Worm (Caenorhabditis elegans) whole organism, L2 larva: ENCODE data around the gene spin-4.

Experiments
- C34F6.9 ChIP-seq: fragments of 150-350 bp; optimal IDR thresholded peaks from 2 replicates; lab custom pipeline; 2014; ENCODE audit warnings: missing biosample characterization, missing genetic modification characterization
- R02D3.7 ChIP-seq: fragments of 150-350 bp; optimal IDR thresholded peaks from 2 replicates; lab custom pipeline; 2014; ENCODE audit warnings: missing biosample characterization, missing genetic modification characterization
- Y55F3AM.14 ChIP-seq: fragments of 200-800 bp; sonication (Bioruptor generic); optimal IDR thresholded peaks from 2 replicates; lab custom pipeline; 2018; ENCODE audit warnings: mild to moderate bottlenecking, missing genetic modification characterization, missing compliant biosample characterization
- ZK546.5 ChIP-seq: sonication (generic microtip); optimal IDR thresholded peaks from 2 replicates; lab custom pipeline; 2017; ENCODE audit warnings: missing biosample characterization, missing genetic modification characterization
- alr-1 ChIP-seq: fragments of 150-350 bp; optimal IDR thresholded peaks from 2 replicates; lab custom pipeline; 2014; ENCODE audit warnings: missing biosample characterization, missing genetic modification characterization
- aly-2 ChIP-seq: fragments of 150-350 bp; optimal IDR thresholded peaks from 2 replicates; lab custom pipeline; 2014; ENCODE audit warnings: missing biosample characterization, missing genetic modification characterization
- ama-1 ChIP-seq: fragments of 150-350 bp; optimal IDR thresholded peaks from 2 replicates; lab custom pipeline; 2018; ENCODE audit warnings: inconsistent platforms
- ceh-16 ChIP-seq: fragments of 150-350 bp; optimal IDR thresholded peaks from 2 replicates; lab custom pipeline; 2014; ENCODE audit warnings: missing biosample characterization, missing genetic modification characterization
- ceh-82 ChIP-seq: fragments of 150-350 bp; optimal IDR thresholded peaks from 2 replicates; lab custom pipeline; 2014; ENCODE audit warnings: missing biosample characterization, missing genetic modification characterization
- crh-2 ChIP-seq: sonication (generic microtip); optimal IDR thresholded peaks from 2 replicates; lab custom pipeline; 2017; ENCODE audit warnings: missing biosample characterization, missing genetic modification characterization
- dmd-4 ChIP-seq: sonication (generic microtip); optimal IDR thresholded peaks from 2 replicates; lab custom pipeline; 2017; ENCODE audit warnings: missing biosample characterization, missing genetic modification characterization
- egl-27 ChIP-seq: sonication (generic microtip); optimal IDR thresholded peaks from 3 replicates; lab custom pipeline; 2017; ENCODE audit warnings: missing biosample characterization, missing genetic modification reagents, missing genetic modification characterization
- elt-1 ChIP-seq: fragments of 150-350 bp; optimal IDR thresholded peaks from 2 replicates; lab custom pipeline; 2014; ENCODE audit warnings: missing biosample characterization, missing genetic modification characterization
- elt-3 ChIP-seq: sonication (generic microtip); optimal IDR thresholded peaks from 2 replicates; lab custom pipeline; 2017; ENCODE audit warnings: missing biosample characterization, missing genetic modification characterization
- fos-1 ChIP-seq: fragments of 150-350 bp; optimal IDR thresholded peaks from 2 replicates; lab custom pipeline; 2014; ENCODE audit warnings: missing biosample characterization, missing genetic modification characterization
- gmeb-1 ChIP-seq: fragments of 150-350 bp; optimal IDR thresholded peaks from 2 replicates; lab custom pipeline; 2014; ENCODE audit warnings: missing biosample characterization, missing genetic modification characterization
- lin-11 ChIP-seq: fragments of 150-350 bp; sonication (generic microtip); optimal IDR thresholded peaks from 2 replicates; lab custom pipeline; 2014; ENCODE audit warnings: missing biosample characterization, missing genetic modification characterization, inconsistent platforms, mixed read lengths
- lin-13 ChIP-seq: fragments of 150-350 bp; optimal IDR thresholded peaks from 2 replicates; lab custom pipeline; 2014; ENCODE audit warnings: missing biosample characterization, missing genetic modification reagents, missing genetic modification characterization
- lin-39 ChIP-seq: fragments of 150-350 bp; optimal IDR thresholded peaks from 2 replicates; lab custom pipeline; 2014; ENCODE audit warnings: missing biosample characterization, missing genetic modification reagents, missing genetic modification characterization
- lsy-2 ChIP-seq, 2 experiments: fragments of 150-350 bp in 1 of 2; sonication (generic microtip) in 1 of 2; optimal IDR thresholded peaks; 2 replicates each; lab custom pipeline; 2014 to 2017; ENCODE audit warnings: missing biosample characterization in 2 of 2, missing genetic modification characterization in 2 of 2
- mab-5 ChIP-seq: fragments of 150-350 bp; optimal IDR thresholded peaks from 2 replicates; lab custom pipeline; 2014; ENCODE audit warnings: missing biosample characterization, missing genetic modification characterization
- mbf-1 ChIP-seq: sonication (generic microtip); optimal IDR thresholded peaks from 2 replicates; lab custom pipeline; 2017; ENCODE audit warnings: missing biosample characterization, missing genetic modification characterization
- mdl-1 ChIP-seq, 2 experiments: fragments of 150-350 bp in 1 of 2; sonication (generic microtip) in 1 of 2; optimal IDR thresholded peaks; 2 replicates each; lab custom pipeline; 2017; ENCODE audit warnings: missing biosample characterization in 2 of 2, missing genetic modification characterization in 2 of 2
- nhr-10 ChIP-seq: sonication (generic microtip); optimal IDR thresholded peaks from 2 replicates; lab custom pipeline; 2017; ENCODE audit warnings: missing biosample characterization, missing genetic modification characterization
- nhr-11 ChIP-seq: fragments of 150-350 bp; optimal IDR thresholded peaks from 2 replicates; lab custom pipeline; 2014; ENCODE audit warnings: missing biosample characterization, missing genetic modification characterization
- nhr-12 ChIP-seq: fragments of 150-350 bp; optimal IDR thresholded peaks from 2 replicates; lab custom pipeline; 2014; ENCODE audit warnings: missing biosample characterization, missing genetic modification characterization
- nhr-129 ChIP-seq: fragments of 150-350 bp; optimal IDR thresholded peaks from 2 replicates; lab custom pipeline; 2014; ENCODE audit warnings: missing biosample characterization, missing genetic modification characterization
- nhr-21 ChIP-seq: fragments of 150-350 bp; optimal IDR thresholded peaks from 2 replicates; lab custom pipeline; 2014; ENCODE audit warnings: missing biosample characterization, missing genetic modification characterization
- nhr-23 ChIP-seq: fragments of 150-350 bp; optimal IDR thresholded peaks from 2 replicates; lab custom pipeline; 2014; ENCODE audit warnings: missing biosample characterization, missing genetic modification reagents, missing genetic modification characterization
- nhr-237 ChIP-seq: fragments of 150-350 bp; optimal IDR thresholded peaks from 2 replicates; lab custom pipeline; 2014; ENCODE audit warnings: missing biosample characterization, missing genetic modification characterization
- nhr-25 ChIP-seq: fragments of 150-350 bp; sonication (generic microtip); optimal IDR thresholded peaks from 3 replicates; lab custom pipeline; 2014; ENCODE audit warnings: missing biosample characterization, missing genetic modification characterization
- nhr-6 ChIP-seq: fragments of 150-350 bp; optimal IDR thresholded peaks from 2 replicates; lab custom pipeline; 2014; ENCODE audit warnings: missing biosample characterization, missing genetic modification characterization
- nhr-77 ChIP-seq: fragments of 150-350 bp; optimal IDR thresholded peaks from 2 replicates; lab custom pipeline; 2014; ENCODE audit warnings: missing biosample characterization, missing genetic modification characterization
- sem-4 ChIP-seq: fragments of 150-350 bp; optimal IDR thresholded peaks from 2 replicates; lab custom pipeline; 2014; ENCODE audit warnings: missing biosample characterization, missing genetic modification reagents, missing genetic modification characterization
- skn-1 ChIP-seq: sonication (generic microtip); optimal IDR thresholded peaks from 2 replicates; lab custom pipeline; 2017; ENCODE audit warnings: missing biosample characterization, missing genetic modification characterization
- sma-3 ChIP-seq: sonication (generic microtip); optimal IDR thresholded peaks from 2 replicates; lab custom pipeline; 2016; ENCODE audit warnings: missing genetic modification reagents, missing genetic modification characterization, missing compliant biosample characterization
- sma-9 ChIP-seq, 2 experiments: fragments of 150-350 bp in 1 of 2; sonication (generic microtip) in 1 of 2; optimal IDR thresholded peaks; 2 replicates each; lab custom pipeline; 2014 to 2016; ENCODE audit warnings: missing genetic modification characterization in 2 of 2, mild to moderate bottlenecking in 1 of 2, missing biosample characterization in 1 of 2, missing compliant biosample characterization in 1 of 2, missing genetic modification reagents in 1 of 2, moderate library complexity in 1 of 2
- snpc-4 ChIP-seq: fragments of 150-350 bp; optimal IDR thresholded peaks from 2 replicates; lab custom pipeline; 2014; ENCODE audit warnings: missing biosample characterization, missing genetic modification characterization
- unc-39 ChIP-seq: fragments of 150-350 bp; optimal IDR thresholded peaks from 2 replicates; lab custom pipeline; 2014; ENCODE audit warnings: missing biosample characterization, missing genetic modification characterization
- unc-55 ChIP-seq: fragments of 150-350 bp; sonication (generic microtip); optimal IDR thresholded peaks from 3 replicates; lab custom pipeline; 2014; ENCODE audit warnings: missing biosample characterization, missing genetic modification reagents, missing genetic modification characterization
- unc-62 ChIP-seq: fragments of 150-350 bp; optimal IDR thresholded peaks from 2 replicates; lab custom pipeline; 2014; ENCODE audit warnings: missing biosample characterization, missing genetic modification reagents, missing genetic modification characterization
- zag-1 ChIP-seq: fragments of 150-350 bp; optimal IDR thresholded peaks from 2 replicates; lab custom pipeline; 2014; ENCODE audit warnings: missing biosample characterization, missing genetic modification characterization
- ztf-1 ChIP-seq: fragments of 200-800 bp; sonication (Bioruptor generic); conservative IDR thresholded peaks from 2 replicates; pipeline ENCODE4 v1.3.6; 2022; ENCODE audit warnings: missing genetic modification characterization, missing compliant biosample characterization
- ztf-11 ChIP-seq: sonication (generic microtip); optimal IDR thresholded peaks from 2 replicates; lab custom pipeline; 2017; ENCODE audit warnings: missing biosample characterization, missing genetic modification characterization
- ztf-4 ChIP-seq: fragments of 150-350 bp; optimal IDR thresholded peaks from 2 replicates; lab custom pipeline; 2014; ENCODE audit warnings: missing biosample characterization, missing genetic modification characterization

spin-4 gene

ce11 chrIII:12711217-12711616, 23.1 kb downstream of the spin-4 start, which contains the start of gene hut-1:
hut-1 (plus strand) TSS chrIII:12711560.
- TF ChIP-seq elt-1 (tag; lab: Kevin White, UChicago): no peak
- no peak for TF ChIP-seq nhr-11 (tag; lab: Kevin White, UChicago)
- peak; percentile 70 for TF ChIP-seq nhr-129 (tag; lab: Kevin White, UChicago)
- TF ChIP-seq C34F6.9 (tag; lab: Kevin White, UChicago): peak; percentile 67
- peak; percentile 23 for TF ChIP-seq ama-1 (lab: Kevin White, UChicago)
- TF ChIP-seq elt-3: no peak
- TF ChIP-seq nhr-6 (tag; lab: Kevin White, UChicago): no peak
- peak; percentile 25 for TF ChIP-seq sma-3 (GFP tag; lab: Kevin White, UChicago)
- no peak for TF ChIP-seq unc-62 (GFP tag; lab: Kevin White, UChicago)
- no peak for TF ChIP-seq nhr-237
- no peak for TF ChIP-seq lin-11
- TF ChIP-seq crh-2 (tag; lab: Kevin White, UChicago): peak; percentile 54
- no peak for TF ChIP-seq dmd-4 (tag; lab: Kevin White, UChicago)
- TF ChIP-seq lsy-2 (tag; optimal IDR thresholded peaks at IDR 0.05; lab: Kevin White, UChicago): peak in 1 of 2 experiments; percentile 68
- no peak for TF ChIP-seq Y55F3AM.14 (GFP tag; lab: Kevin White, UChicago)
- no peak for TF ChIP-seq ztf-1 (GFP tag; lab: Robert Waterston, UW)
- peak; percentile 60 for TF ChIP-seq lin-13 (GFP tag; lab: Kevin White, UChicago)
- no peak for TF ChIP-seq aly-2
- TF ChIP-seq fos-1: no peak
- TF ChIP-seq nhr-12 (tag; lab: Kevin White, UChicago): no peak
- TF ChIP-seq ztf-11 (tag; lab: Kevin White, UChicago): no peak
- TF ChIP-seq alr-1: no peak
- TF ChIP-seq nhr-77 (tag; lab: Kevin White, UChicago): no peak
- no peak for TF ChIP-seq sma-9 (GFP tag; optimal IDR thresholded peaks at IDR 0.05; lab: Kevin White, UChicago)
- no peak for TF ChIP-seq sma-9 (tag; optimal IDR thresholded peaks at IDR 0.05; lab: Kevin White, UChicago)
- peak; percentile 70 for TF ChIP-seq gmeb-1
- TF ChIP-seq egl-27 (tag; lab: Kevin White, UChicago): no peak
- TF ChIP-seq nhr-25 (tag; lab: Kevin White, UChicago): peak; percentile 2
- TF ChIP-seq sem-4 (tag; lab: Kevin White, UChicago): peak; percentile 59
- TF ChIP-seq unc-39: no peak
- TF ChIP-seq skn-1 (tag; lab: Kevin White, UChicago): no peak
- no peak for TF ChIP-seq snpc-4 (tag; lab: Kevin White, UChicago)
- TF ChIP-seq ceh-82 (tag; lab: Kevin White, UChicago): no peak
- peak; percentile 84 for TF ChIP-seq unc-55
- TF ChIP-seq mdl-1 (tag; optimal IDR thresholded peaks at IDR 0.05; lab: Kevin White, UChicago): no peak

ce11 chrIII:12711682-12712081, 23.6 kb downstream of the spin-4 start:
- no peak for TF ChIP-seq nhr-25 (tag; lab: Kevin White, UChicago)
- TF ChIP-seq elt-3: no peak
- no peak for TF ChIP-seq fos-1
- no peak for TF ChIP-seq R02D3.7 (tag; lab: Kevin White, UChicago)
- no peak for TF ChIP-seq ZK546.5 (tag; lab: Kevin White, UChicago)
- no peak for TF ChIP-seq gmeb-1
- no peak for TF ChIP-seq ztf-1 (GFP tag; lab: Robert Waterston, UW)
- no peak for TF ChIP-seq lin-39 (tag; lab: Kevin White, UChicago)
- no peak for TF ChIP-seq unc-39
- TF ChIP-seq nhr-12 (tag; lab: Kevin White, UChicago): no peak
- TF ChIP-seq ceh-16 (tag; lab: Kevin White, UChicago): no peak
- TF ChIP-seq Y55F3AM.14 (GFP tag; lab: Kevin White, UChicago): no peak
- TF ChIP-seq aly-2: no peak
- no peak for TF ChIP-seq ama-1 (lab: Kevin White, UChicago)
- TF ChIP-seq nhr-77 (tag; lab: Kevin White, UChicago): no peak
- no peak for TF ChIP-seq snpc-4 (tag; lab: Kevin White, UChicago)
- TF ChIP-seq ceh-82 (tag; lab: Kevin White, UChicago): no peak
- no peak for TF ChIP-seq crh-2 (tag; lab: Kevin White, UChicago)

- TF ChIP-seq R02D3.7 (tag; lab: Kevin White, UChicago) (no peak), ztf-1 (GFP tag; lab: Robert Waterston, UW) (no peak), unc-62 (GFP tag; lab: Kevin White, UChicago) (no peak), Y55F3AM.14 (GFP tag; lab: Kevin White, UChicago) (no peak), lin-11 (peak; percentile 45), aly-2 (no peak), ceh-82 (tag; lab: Kevin White, UChicago) (no peak), lin-13 (GFP tag; lab: Kevin White, UChicago) (no peak), elt-3 (no peak), mbf-1 (tag; lab: Kevin White, UChicago) (no peak), ceh-16 (tag; lab: Kevin White, UChicago) (no peak), elt-1 (tag; lab: Kevin White, UChicago) (no peak), nhr-12 (tag; lab: Kevin White, UChicago) (no peak), alr-1 (no peak), crh-2 (tag; lab: Kevin White, UChicago) (peak; percentile 4), ZK546.5 (tag; lab: Kevin White, UChicago) (no peak), mab-5 (tag; lab: Kevin White, UChicago) (no peak), zag-1 (tag; lab: Kevin White, UChicago) (no peak), nhr-23 (tag; lab: Kevin White, UChicago) (no peak), dmd-4 (tag; lab: Kevin White, UChicago) (no peak), nhr-237 (no peak), ama-1 (lab: Kevin White, UChicago) (peak; percentile 64), unc-55 (peak; percentile 48), lsy-2 (tag; optimal IDR thresholded peaks at IDR 0.05; lab: Kevin White, UChicago) (peak in 1 of 2 experiments; percentile 43), nhr-21 (no peak), fos-1 (no peak), nhr-25 (tag; lab: Kevin White, UChicago) (no peak), sma-9 (GFP tag; optimal IDR thresholded peaks at IDR 0.05; lab: Kevin White, UChicago) (no peak), sma-9 (tag; optimal IDR thresholded peaks at IDR 0.05; lab: Kevin White, UChicago) (no peak), nhr-10 (tag; lab: Kevin White, UChicago) (no peak), ztf-11 (tag; lab: Kevin White, UChicago) (no peak), ztf-4 (tag; lab: Kevin White, UChicago) (no peak), C34F6.9 (tag; lab: Kevin White, UChicago) (peak; percentile 63)
Observed at ce11 chrIII:12713862-12714261, 25.7 kb downstream of the spin-4 start.
